Worm (Caenorhabditis elegans): ENCODE results near the gene pgap-2.

The pgap-2 gene

DNA sequence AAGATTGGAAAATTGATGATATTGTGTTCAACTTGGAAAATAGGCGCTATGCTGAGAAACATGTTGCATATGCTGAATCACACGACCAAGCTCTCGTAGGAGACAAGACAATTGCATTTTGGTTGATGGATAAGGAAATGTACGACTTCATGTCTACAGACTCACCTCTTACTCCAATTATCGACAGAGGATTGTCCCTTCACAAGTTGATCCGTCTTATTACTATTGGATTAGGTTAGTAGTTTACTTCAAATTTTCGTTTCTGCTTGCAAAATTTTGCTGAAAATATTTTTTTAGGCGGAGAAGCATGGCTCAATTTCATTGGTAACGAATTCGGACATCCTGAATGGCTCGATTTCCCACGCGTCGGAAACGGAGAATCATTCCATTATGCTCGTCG, 8.4 kb upstream of the pgap-2 start:
- TF ChIP-seq flt-1 (GFP tag; IDR thresholded peaks at IDR 0.05) (no peak), ztf-29 (GFP tag; IDR thresholded peaks at IDR 0.05) (no peak), T22C8.4 (GFP tag; IDR thresholded peaks at IDR 0.05) (no peak), ref-1 (GFP tag; conservative IDR thresholded peaks at IDR 0.05) (no peak), cog-1 (tag; optimal IDR thresholded peaks at IDR 0.05) (no peak), med-1 (GFP tag; optimal IDR thresholded peaks at IDR 0.05; ENCODE audit: insufficient read depth) (no peak), ztf-23 (GFP tag; IDR thresholded peaks at IDR 0.05) (no peak), tab-1 (GFP tag; IDR thresholded peaks at IDR 0.05) (no peak), klf-2 (GFP tag; conservative IDR thresholded peaks at IDR 0.05) (no peak)

DNA sequence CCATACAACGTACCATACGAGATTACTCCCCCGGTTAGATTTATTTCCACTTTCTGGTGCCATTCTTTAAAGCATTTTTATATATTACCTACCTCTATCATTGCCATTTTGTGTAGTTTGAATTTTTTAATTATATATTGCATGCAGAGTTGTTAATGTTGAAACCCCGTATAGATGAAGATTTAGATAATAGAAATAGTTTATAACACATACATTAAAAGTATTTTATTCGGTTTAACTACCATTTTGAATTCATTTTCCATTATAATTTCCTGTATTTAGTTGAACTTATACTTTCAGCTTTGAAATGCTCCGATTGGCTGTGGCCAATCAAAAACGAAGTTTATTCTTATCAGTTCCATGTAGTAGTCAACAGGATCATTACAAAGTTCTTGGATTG, 7.5 kb upstream of the pgap-2 start, which contains the start of gene dnj-18:
Gene dnj-18, plus strand, starts transcription at position 301 of the 400 bp plus-strand sequence.
- TF ChIP-seq ztf-29 (GFP tag; IDR thresholded peaks at IDR 0.05): no peak
- no peak for TF ChIP-seq ztf-23 (GFP tag; IDR thresholded peaks at IDR 0.05)
- no peak for TF ChIP-seq flt-1 (GFP tag; IDR thresholded peaks at IDR 0.05)
- no peak for TF ChIP-seq cog-1 (tag; optimal IDR thresholded peaks at IDR 0.05)
- TF ChIP-seq ref-1 (GFP tag; conservative IDR thresholded peaks at IDR 0.05): no peak
- TF ChIP-seq klf-2 (GFP tag; conservative IDR thresholded peaks at IDR 0.05): no peak
- no peak for TF ChIP-seq med-1 (GFP tag; optimal IDR thresholded peaks at IDR 0.05; ENCODE audit: insufficient read depth)
- TF ChIP-seq T22C8.4 (GFP tag; IDR thresholded peaks at IDR 0.05): no peak
- TF ChIP-seq tab-1 (GFP tag; IDR thresholded peaks at IDR 0.05): no peak

DNA sequence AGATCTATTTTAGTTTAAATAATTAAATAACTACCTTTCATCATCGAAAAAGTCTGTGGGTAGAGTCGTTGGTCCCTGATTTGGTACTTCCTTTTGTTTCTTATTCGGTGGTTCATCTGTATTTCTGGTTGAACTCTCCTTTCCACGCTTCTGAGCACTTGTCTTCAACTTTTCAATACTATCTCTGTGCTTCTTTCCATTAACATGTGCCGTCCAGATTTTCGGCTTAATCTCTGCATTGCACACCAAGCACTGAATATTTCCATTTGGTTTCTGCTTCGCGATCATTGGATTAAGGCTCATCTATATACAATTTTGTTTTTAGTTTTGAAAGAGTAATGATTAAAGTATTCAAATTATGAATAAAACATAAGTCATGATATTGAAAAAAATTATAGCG, 5.4 kb upstream of the pgap-2 start, which contains the start of gene sel-13:
Gene sel-13, minus strand, starts transcription at position 303 of the 400 bp plus-strand sequence.
- TF ChIP-seq tab-1 (GFP tag; IDR thresholded peaks at IDR 0.05) (no peak), ref-1 (GFP tag; conservative IDR thresholded peaks at IDR 0.05) (no peak), cog-1 (tag; optimal IDR thresholded peaks at IDR 0.05) (no peak), ztf-23 (GFP tag; IDR thresholded peaks at IDR 0.05) (no peak), T22C8.4 (GFP tag; IDR thresholded peaks at IDR 0.05) (no peak), ztf-29 (GFP tag; IDR thresholded peaks at IDR 0.05) (no peak), klf-2 (GFP tag; conservative IDR thresholded peaks at IDR 0.05) (no peak), flt-1 (GFP tag; IDR thresholded peaks at IDR 0.05) (no peak), med-1 (GFP tag; optimal IDR thresholded peaks at IDR 0.05; ENCODE audit: insufficient read depth) (no peak)

DNA sequence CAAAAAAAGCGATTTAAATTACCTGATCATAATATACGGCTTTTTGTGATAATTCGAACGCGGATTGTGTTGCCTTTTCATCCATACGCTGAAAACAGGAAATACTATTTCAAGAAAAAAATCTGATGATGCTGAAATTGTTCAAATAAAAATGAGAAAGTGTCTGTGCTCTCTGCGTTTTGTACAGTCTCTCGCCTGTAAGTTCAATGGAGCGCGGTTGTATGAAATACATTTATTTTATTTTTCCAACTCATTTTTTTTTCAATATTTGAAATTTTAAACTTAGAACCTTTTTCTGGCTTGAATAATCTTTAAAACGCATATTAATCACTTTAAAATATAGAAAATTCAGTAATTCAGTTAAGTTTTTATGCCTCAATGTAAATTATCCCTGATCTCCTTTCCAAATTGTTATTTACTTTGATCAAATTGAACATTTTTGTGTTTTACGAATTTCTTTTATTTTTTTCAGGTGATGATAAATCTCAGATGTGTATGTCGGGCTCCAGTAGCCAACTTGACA, 1.3 kb upstream of the pgap-2 start, which contains the start of the genes clp-2 and mrpl-16:
Gene clp-2, minus strand, starts transcription at position 94 of the 523 bp plus-strand sequence.
Gene mrpl-16, plus strand, starts transcription at position 473 of the 523 bp plus-strand sequence.
- TF ChIP-seq tab-1 (GFP tag; IDR thresholded peaks at IDR 0.05) (no peak), ref-1 (GFP tag; conservative IDR thresholded peaks at IDR 0.05) (no peak), klf-2 (GFP tag; conservative IDR thresholded peaks at IDR 0.05) (no peak), T22C8.4 (GFP tag; IDR thresholded peaks at IDR 0.05) (no peak), med-1 (GFP tag; optimal IDR thresholded peaks at IDR 0.05; ENCODE audit: insufficient read depth) (no peak), ztf-23 (GFP tag; IDR thresholded peaks at IDR 0.05) (no peak), flt-1 (GFP tag; IDR thresholded peaks at IDR 0.05) (no peak), ztf-29 (GFP tag; IDR thresholded peaks at IDR 0.05) (no peak), cog-1 (tag; optimal IDR thresholded peaks at IDR 0.05) (no peak)

DNA sequence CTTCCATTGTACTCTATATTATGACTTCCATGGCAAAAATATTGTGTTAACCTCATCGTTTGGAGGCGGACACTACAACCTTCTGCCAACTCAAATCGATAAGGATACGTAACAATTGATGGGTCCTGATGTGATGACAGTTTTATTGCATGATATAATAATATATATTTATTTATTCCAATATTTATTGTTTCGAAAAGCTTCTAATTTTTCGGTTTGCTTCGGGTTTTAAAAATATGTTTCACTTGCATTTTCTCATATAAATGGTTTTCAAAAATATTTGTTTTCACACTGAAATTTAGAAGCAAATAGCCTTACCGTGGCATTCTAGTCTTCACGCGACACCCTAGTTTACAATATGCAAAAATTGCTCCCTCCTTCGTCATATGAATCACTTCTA, 1.4 kb downstream of the pgap-2 start, which contains the start of gene T04A8.13:
Gene T04A8.13, plus strand, starts transcription at position 301 of the 400 bp plus-strand sequence.
- TF ChIP-seq T22C8.4 (GFP tag; IDR thresholded peaks at IDR 0.05) (no peak), klf-2 (GFP tag; conservative IDR thresholded peaks at IDR 0.05) (no peak), flt-1 (GFP tag; IDR thresholded peaks at IDR 0.05) (no peak), ztf-29 (GFP tag; IDR thresholded peaks at IDR 0.05) (no peak), ref-1 (GFP tag; conservative IDR thresholded peaks at IDR 0.05) (no peak), ztf-23 (GFP tag; IDR thresholded peaks at IDR 0.05) (no peak), cog-1 (tag; optimal IDR thresholded peaks at IDR 0.05) (no peak), tab-1 (GFP tag; IDR thresholded peaks at IDR 0.05) (no peak), med-1 (GFP tag; optimal IDR thresholded peaks at IDR 0.05; ENCODE audit: insufficient read depth) (no peak)

DNA sequence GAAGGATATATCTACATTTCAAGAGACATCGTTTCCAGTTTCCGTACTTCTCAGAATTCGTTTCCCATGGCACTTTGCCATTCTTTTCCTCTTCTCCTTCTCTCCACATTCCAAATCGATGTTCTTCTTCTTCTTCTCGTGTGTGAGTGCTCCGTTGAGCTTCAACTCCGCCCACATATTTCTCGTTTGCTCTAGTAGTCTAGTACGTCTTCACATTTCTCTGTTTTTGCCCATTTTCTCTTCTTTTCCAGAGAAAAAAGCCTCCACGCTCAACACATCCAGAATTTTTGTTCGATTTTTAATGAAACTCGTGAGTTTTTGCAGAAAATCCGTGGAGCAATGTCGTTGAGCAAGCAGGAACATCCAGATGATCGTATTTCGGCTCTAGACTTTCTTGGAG, 3.6 kb downstream of the pgap-2 start, which contains the start of gene T04A8.18:
Gene T04A8.18, plus strand, starts transcription at position 301 of the 400 bp plus-strand sequence.
- TF ChIP-seq flt-1 (GFP tag; IDR thresholded peaks at IDR 0.05) (no peak), klf-2 (GFP tag; conservative IDR thresholded peaks at IDR 0.05) (no peak), T22C8.4 (GFP tag; IDR thresholded peaks at IDR 0.05) (no peak), ztf-29 (GFP tag; IDR thresholded peaks at IDR 0.05) (no peak), tab-1 (GFP tag; IDR thresholded peaks at IDR 0.05) (no peak), med-1 (GFP tag; optimal IDR thresholded peaks at IDR 0.05; ENCODE audit: insufficient read depth) (no peak), cog-1 (tag; optimal IDR thresholded peaks at IDR 0.05) (no peak), ref-1 (GFP tag; conservative IDR thresholded peaks at IDR 0.05) (no peak)

DNA sequence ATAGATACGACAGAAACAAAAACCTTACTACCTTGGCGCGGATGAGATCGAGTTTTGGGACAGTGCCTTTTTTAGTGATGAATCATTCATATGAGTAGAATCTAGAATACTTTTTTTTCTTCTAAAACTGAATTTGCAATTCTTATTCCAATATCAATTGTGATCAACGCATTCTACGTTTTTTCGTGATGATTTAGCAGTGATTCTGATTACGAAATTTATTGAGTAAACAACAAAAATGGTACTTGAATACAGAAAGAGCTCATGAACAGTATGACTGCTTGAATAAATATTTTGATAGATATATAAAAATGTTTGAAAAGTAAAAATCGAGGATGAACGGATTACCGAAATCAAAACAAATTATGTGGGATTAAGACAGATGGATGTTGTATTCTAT, 9.8 kb downstream of the pgap-2 start, which contains the start of gene him-18:
Gene him-18, minus strand, starts transcription at position 101 of the 400 bp plus-strand sequence.
- TF ChIP-seq med-1 (GFP tag; optimal IDR thresholded peaks at IDR 0.05; ENCODE audit: insufficient read depth): no peak
- TF ChIP-seq ref-1 (GFP tag; conservative IDR thresholded peaks at IDR 0.05): no peak
- TF ChIP-seq klf-2 (GFP tag; conservative IDR thresholded peaks at IDR 0.05): no peak
- no peak for TF ChIP-seq ztf-29 (GFP tag; IDR thresholded peaks at IDR 0.05)
- TF ChIP-seq flt-1 (GFP tag; IDR thresholded peaks at IDR 0.05): no peak
- TF ChIP-seq ztf-23 (GFP tag; IDR thresholded peaks at IDR 0.05): no peak
- no peak for TF ChIP-seq cog-1 (tag; optimal IDR thresholded peaks at IDR 0.05)
- TF ChIP-seq T22C8.4 (GFP tag; IDR thresholded peaks at IDR 0.05): no peak
- TF ChIP-seq tab-1 (GFP tag; IDR thresholded peaks at IDR 0.05): no peak

DNA sequence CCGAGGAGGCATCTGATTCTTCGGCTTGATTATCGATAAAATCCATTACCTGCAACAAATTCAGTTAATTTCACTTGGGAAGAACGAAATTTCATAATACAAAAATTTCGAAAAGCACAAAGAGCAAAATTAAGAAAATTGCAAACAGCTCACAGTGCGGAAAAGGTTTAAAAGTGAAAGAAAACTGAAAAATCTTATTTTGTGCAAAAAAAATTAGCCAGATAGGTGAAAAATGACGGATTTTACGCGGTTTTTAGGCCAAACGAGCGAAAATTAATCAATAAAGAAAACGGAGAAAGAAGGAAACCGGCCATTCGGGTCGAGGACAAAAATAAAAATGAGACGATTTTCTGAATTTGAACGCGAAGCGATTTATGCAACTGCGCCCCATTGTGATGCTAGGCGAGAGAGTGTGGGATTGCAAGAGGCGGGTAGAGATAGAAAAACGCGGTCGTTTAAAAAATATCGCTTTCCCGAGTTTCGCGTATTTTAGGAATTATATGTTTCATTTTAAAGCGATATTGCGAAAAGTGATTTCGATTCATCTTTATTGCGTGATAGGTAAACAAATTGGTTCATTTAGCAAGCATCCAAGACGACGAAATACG, 15.4 kb downstream of the pgap-2 start, which contains the start of gene emb-5:
Gene emb-5, minus strand, starts transcription at position 51 of the 608 bp plus-strand sequence.
- TF ChIP-seq T22C8.4 (GFP tag; IDR thresholded peaks at IDR 0.05) (no peak), med-1 (GFP tag; optimal IDR thresholded peaks at IDR 0.05; ENCODE audit: insufficient read depth) (no peak), flt-1 (GFP tag; IDR thresholded peaks at IDR 0.05) (0 out of 2 replicates have a peak, but pooled peaks have one; percentile 45), klf-2 (GFP tag; conservative IDR thresholded peaks at IDR 0.05) (no peak)

DNA sequence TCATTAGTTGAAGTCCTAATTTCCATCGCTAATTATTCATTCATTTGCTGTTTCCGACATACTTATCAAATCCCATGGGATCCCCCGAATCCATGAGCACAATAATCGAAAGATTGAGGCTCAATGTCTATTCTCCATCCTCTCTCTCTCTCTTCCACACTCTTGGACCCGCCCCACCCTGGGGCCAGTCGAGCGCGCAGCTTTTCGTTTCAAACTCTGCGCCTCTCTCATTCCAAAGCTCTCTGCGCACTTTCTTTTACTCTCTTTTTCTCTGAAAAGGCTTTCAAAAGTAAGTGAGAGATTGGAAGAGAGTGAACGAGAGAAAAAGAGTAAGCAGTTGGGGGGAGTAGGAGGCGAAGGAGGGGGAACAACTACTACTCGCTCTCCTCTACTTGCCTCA, 16.4 kb downstream of the pgap-2 start, which contains the start of gene acy-1:
Gene acy-1, plus strand, starts transcription at position 346 of the 400 bp plus-strand sequence.
- peak; percentile 25 for TF ChIP-seq cog-1 (tag; optimal IDR thresholded peaks at IDR 0.05)
- TF ChIP-seq ztf-29 (GFP tag; IDR thresholded peaks at IDR 0.05): no peak
- no peak for TF ChIP-seq T22C8.4 (GFP tag; IDR thresholded peaks at IDR 0.05)
- TF ChIP-seq ztf-23 (GFP tag; IDR thresholded peaks at IDR 0.05): no peak
- no peak for TF ChIP-seq med-1 (GFP tag; optimal IDR thresholded peaks at IDR 0.05; ENCODE audit: insufficient read depth)
- TF ChIP-seq ref-1 (GFP tag; conservative IDR thresholded peaks at IDR 0.05): no peak
- TF ChIP-seq flt-1 (GFP tag; IDR thresholded peaks at IDR 0.05): no peak
- no peak for TF ChIP-seq tab-1 (GFP tag; IDR thresholded peaks at IDR 0.05)
